Worm (Caenorhabditis elegans) whole organism, late embryonic: Measurements from ENCODE around the gene epg-6.

Source experiments
- K02D7.2 ChIP-seq: sonication (generic microtip); optimal IDR thresholded peaks from 2 replicates; lab custom pipeline; 2017; ENCODE audit warnings: mild to moderate bottlenecking, missing genetic modification characterization, missing compliant biosample characterization
- ceh-48 ChIP-seq: sonication (generic microtip); optimal IDR thresholded peaks from 2 replicates; lab custom pipeline; 2016; ENCODE audit warnings: missing genetic modification characterization, inconsistent platforms, missing compliant biosample characterization
- dmd-4 ChIP-seq: sonication (generic microtip); optimal IDR thresholded peaks from 2 replicates; lab custom pipeline; 2016; ENCODE audit warnings: borderline replicate concordance, missing genetic modification characterization, missing compliant biosample characterization
- elt-4 ChIP-seq: sonication (generic microtip); optimal IDR thresholded peaks from 2 replicates; lab custom pipeline; 2016; ENCODE audit warnings: missing genetic modification characterization, missing compliant biosample characterization
- fax-1 ChIP-seq: sonication (generic microtip); optimal IDR thresholded peaks from 2 replicates; lab custom pipeline; 2016; ENCODE audit warnings: missing genotype, missing genetic modification characterization, missing compliant biosample characterization
- fkh-6 ChIP-seq: sonication (generic microtip); optimal IDR thresholded peaks from 2 replicates; lab custom pipeline; 2016; ENCODE audit warnings: missing genetic modification characterization, missing compliant biosample characterization
- nfya-1 ChIP-seq: sonication (generic microtip); optimal IDR thresholded peaks from 2 replicates; lab custom pipeline; 2017; ENCODE audit warnings: missing genetic modification characterization, mild to moderate bottlenecking, missing compliant biosample characterization, antibody characterized with exemption, moderate library complexity
- nhr-232 ChIP-seq: sonication (generic microtip); optimal IDR thresholded peaks from 2 replicates; lab custom pipeline; 2016; ENCODE audit warnings: missing genetic modification characterization, missing compliant biosample characterization
- ref-2 ChIP-seq: sonication (generic microtip); optimal IDR thresholded peaks from 2 replicates; lab custom pipeline; 2016; ENCODE audit warnings: missing genetic modification characterization, missing compliant biosample characterization
- sdc-2 ChIP-seq: sonication (generic microtip); optimal IDR thresholded peaks from 2 replicates; lab custom pipeline; 2016; ENCODE audit warnings: missing genotype, missing genetic modification characterization, missing compliant biosample characterization
- tbx-7 ChIP-seq: sonication (generic microtip); optimal IDR thresholded peaks from 2 replicates; lab custom pipeline; 2016; ENCODE audit warnings: missing genotype, missing genetic modification characterization, missing compliant biosample characterization
- unc-86 ChIP-seq: sonication (generic microtip); optimal IDR thresholded peaks from 2 replicates; lab custom pipeline; 2016; ENCODE audit warnings: missing genetic modification characterization, missing compliant biosample characterization

DNA sequence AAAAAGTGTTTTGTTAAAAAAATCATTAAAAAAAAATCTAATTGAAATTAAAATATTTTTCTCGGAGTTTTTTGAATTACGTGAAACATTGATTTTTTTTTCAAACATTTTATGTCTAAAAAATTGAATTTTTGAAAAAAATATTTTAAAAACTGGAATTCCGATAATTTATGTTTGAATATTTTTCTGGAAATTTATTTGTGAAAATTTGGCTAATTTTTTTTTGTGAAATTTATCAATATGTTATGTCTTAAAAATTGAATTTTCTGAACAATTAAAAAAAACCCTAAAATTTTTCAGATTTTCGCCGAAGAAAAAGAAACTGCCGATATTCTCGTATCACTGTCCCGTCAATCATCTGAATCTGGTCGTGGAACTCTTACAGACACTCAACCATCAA lies 12.3 kb upstream of the epg-6 start, which contains the start of gene Y39A1A.24:
- TF ChIP-seq fkh-6 (no peak), sdc-2 (tag; lab: Kevin White, UChicago) (no peak), ref-2 (no peak), dmd-4 (tag; lab: Kevin White, UChicago) (no peak), nhr-232 (tag; lab: Kevin White, UChicago) (no peak), nfya-1 (tag; lab: Kevin White, UChicago) (no peak), unc-86 (tag; lab: Kevin White, UChicago) (no peak), elt-4 (no peak), ceh-48 (tag; lab: Kevin White, UChicago) (no peak), K02D7.2 (no peak), tbx-7 (tag; lab: Kevin White, UChicago) (no peak), fax-1 (tag; lab: Kevin White, UChicago) (no peak)
